Fruit fly (Drosophila melanogaster) whole organism, embryonic: ENCODE data around the gene Rab9D.

Experiments used
- Ada2b ChIP-seq: fragments of 200-800 bp; sonication (Bioruptor generic); IDR thresholded peaks from 2 replicates; pipeline ENCODE4 v1.3.6; 2022; ENCODE audit warnings: missing biosample characterization, missing genetic modification characterization
- Atf-2 ChIP-seq: fragments of 200-800 bp; sonication (Bioruptor generic); optimal IDR thresholded peaks from 2 replicates; lab custom pipeline; 2016; ENCODE audit warnings: missing biosample characterization, missing genetic modification characterization
- CG10267 ChIP-seq: fragments of 200-800 bp; sonication (Bioruptor generic); optimal IDR thresholded peaks from 2 replicates; lab custom pipeline; 2018; ENCODE audit warnings: missing biosample characterization, mild to moderate bottlenecking, missing genetic modification characterization, moderate library complexity
- CG10979 ChIP-seq: fragments of 200-800 bp; sonication (Bioruptor generic); optimal IDR thresholded peaks from 2 replicates; lab custom pipeline; 2018; ENCODE audit warnings: missing biosample characterization, mild to moderate bottlenecking, missing genetic modification characterization, moderate library complexity
- CG11504 ChIP-seq: fragments of 200-800 bp; sonication (Bioruptor generic); optimal IDR thresholded peaks from 3 replicates; lab custom pipeline; 2019; ENCODE audit warnings: missing biosample characterization, mild to moderate bottlenecking, missing genetic modification characterization, moderate library complexity
- CG12299 ChIP-seq: fragments of 200-800 bp; sonication (Bioruptor generic); optimal IDR thresholded peaks from 2 replicates; lab custom pipeline; 2018; ENCODE audit warnings: missing biosample characterization, mild to moderate bottlenecking, missing genetic modification characterization
- CG15479 ChIP-seq: fragments of 200-800 bp; sonication (Bioruptor generic); optimal IDR thresholded peaks from 3 replicates; lab custom pipeline; 2019; ENCODE audit warnings: missing biosample characterization, mild to moderate bottlenecking, missing genetic modification characterization, moderate library complexity
- CG17359 ChIP-seq: fragments of 200-800 bp; sonication (Bioruptor generic); optimal IDR thresholded peaks from 3 replicates; lab custom pipeline; 2018; ENCODE audit warnings: missing biosample characterization, mild to moderate bottlenecking, missing genetic modification characterization, moderate library complexity
- CG17385 ChIP-seq: fragments of 200-800 bp; sonication (Bioruptor generic); optimal IDR thresholded peaks from 3 replicates; lab custom pipeline; 2018; ENCODE audit warnings: missing biosample characterization, mild to moderate bottlenecking, missing genetic modification characterization
- CG18619 ChIP-seq: fragments of 200-800 bp; sonication (Bioruptor generic); optimal IDR thresholded peaks from 3 replicates; lab custom pipeline; 2017; ENCODE audit warnings: missing biosample characterization, mild to moderate bottlenecking, missing genetic modification characterization
- CG2712 ChIP-seq: fragments of 200-800 bp; optimal IDR thresholded peaks from 3 replicates; lab custom pipeline; 2019; ENCODE audit warnings: missing biosample characterization, mild to moderate bottlenecking, missing genetic modification characterization, moderate library complexity
- CG31441 ChIP-seq: fragments of 200-800 bp; sonication (Bioruptor generic); IDR thresholded peaks from 2 replicates; pipeline ENCODE4 v1.3.6; 2022; ENCODE audit warnings: missing biosample characterization, missing genetic modification characterization
- CG34376 ChIP-seq: fragments of 200-800 bp; sonication (Bioruptor generic); optimal IDR thresholded peaks from 2 replicates; lab custom pipeline; 2018; ENCODE audit warnings: missing biosample characterization, mild to moderate bottlenecking, missing genetic modification characterization
- CG3838 ChIP-seq: fragments of 200-800 bp; sonication (Bioruptor generic); optimal IDR thresholded peaks from 3 replicates; lab custom pipeline; 2016; ENCODE audit warnings: missing biosample characterization, missing genetic modification characterization
- CG3847 ChIP-seq: fragments of 200-800 bp; sonication (Bioruptor generic); IDR thresholded peaks from 2 replicates; pipeline ENCODE4 v1.3.6; 2022; ENCODE audit warnings: missing biosample characterization, missing genetic modification characterization
- CG4282 ChIP-seq: fragments of 200-800 bp; sonication (Bioruptor generic); optimal IDR thresholded peaks from 2 replicates; lab custom pipeline; 2016; ENCODE audit warnings: missing biosample characterization, missing genetic modification characterization
- CG4854 ChIP-seq: fragments of 200-800 bp; sonication (Bioruptor generic); optimal IDR thresholded peaks from 2 replicates; lab custom pipeline; 2016; ENCODE audit warnings: missing biosample characterization, missing genetic modification characterization, inconsistent platforms
- CG6689 ChIP-seq: fragments of 200-800 bp; sonication (Bioruptor generic); IDR thresholded peaks from 2 replicates; pipeline ENCODE4 v1.3.6; 2022; ENCODE audit warnings: missing biosample characterization, missing genetic modification characterization
- CG9609 ChIP-seq: fragments of 200-800 bp; sonication (Bioruptor generic); optimal IDR thresholded peaks from 3 replicates; lab custom pipeline; 2016; ENCODE audit warnings: missing biosample characterization, missing genetic modification characterization
- Drgx ChIP-seq: fragments of 200-800 bp; sonication (Bioruptor generic); IDR thresholded peaks from 2 replicates; pipeline ENCODE4 v1.3.6; 2022; ENCODE audit warnings: missing biosample characterization, missing genetic modification characterization
- E2f2 ChIP-seq: fragments of 200-800 bp; sonication (Bioruptor generic); IDR thresholded peaks from 2 replicates; pipeline ENCODE4 v1.3.6; 2022; ENCODE audit warnings: missing biosample characterization, missing genetic modification characterization
- GATAe ChIP-seq: fragments of 200-800 bp; sonication (Bioruptor generic); conservative IDR thresholded peaks from 2 replicates; pipeline ENCODE4 v1.3.6; 2022; ENCODE audit warnings: missing biosample characterization, missing genetic modification characterization
- Med ChIP-seq: fragments of 200-800 bp; sonication (Bioruptor generic); peaks from one replicate; lab custom pipeline; 2016; ENCODE audit warnings: missing biosample characterization, missing genetic modification characterization, mild to moderate bottlenecking, inconsistent platforms, moderate library complexity
- NC2α ChIP-seq: fragments of 200-800 bp; sonication (Bioruptor generic); optimal IDR thresholded peaks from 2 replicates; lab custom pipeline; 2016; ENCODE audit warnings: missing biosample characterization, missing genetic modification characterization
- Ptx1 ChIP-seq: fragments of 200-800 bp; sonication (Bioruptor generic); IDR thresholded peaks from 2 replicates; pipeline ENCODE4 v1.3.6; 2022; ENCODE audit warnings: missing biosample characterization, missing genetic modification characterization
- Six4 ChIP-seq: fragments of 200-800 bp; sonication (Bioruptor generic); optimal IDR thresholded peaks from 2 replicates; lab custom pipeline; 2016; ENCODE audit warnings: missing biosample characterization, missing genetic modification characterization
- Sox102F ChIP-seq: fragments of 200-800 bp; sonication (Bioruptor generic); optimal IDR thresholded peaks from 2 replicates; lab custom pipeline; 2018; ENCODE audit warnings: missing biosample characterization, mild to moderate bottlenecking, missing genetic modification characterization, moderate library complexity
- Trl ChIP-seq, 3 experiments: fragments of >200 bp in 2 of 3; fragments of 200-800 bp in 1 of 3; sonication (Bioruptor generic) in 1 of 3; optimal IDR thresholded peaks; 2 replicates in 1 of 3; 3 replicates in 2 of 3; lab custom pipeline; 2016 to 2017; ENCODE audit warnings: missing biosample characterization in 1 of 3, missing genetic modification characterization in 1 of 3
- bcd ChIP-seq: fragments of 200-800 bp; sonication (Bioruptor generic); optimal IDR thresholded peaks from 2 replicates; lab custom pipeline; 2017; ENCODE audit warnings: missing biosample characterization, mild to moderate bottlenecking, missing genetic modification characterization
- btn ChIP-seq: fragments of 200-800 bp; sonication (Bioruptor generic); optimal IDR thresholded peaks from 2 replicates; lab custom pipeline; 2016; ENCODE audit warnings: missing biosample characterization, missing genetic modification characterization
- cg ChIP-seq: fragments of 200-800 bp; sonication (Bioruptor generic); optimal IDR thresholded peaks from 3 replicates; lab custom pipeline; 2019; ENCODE audit warnings: missing biosample characterization, mild to moderate bottlenecking, missing genetic modification characterization, moderate library complexity
- chif ChIP-seq, 2 experiments: fragments of 200-800 bp; sonication (Bioruptor generic); optimal IDR thresholded peaks; 3 replicates each; lab custom pipeline; 2016; ENCODE audit warnings: missing biosample characterization in 2 of 2, missing genetic modification characterization in 2 of 2
- ci ChIP-seq: fragments of 200-800 bp; sonication (Bioruptor generic); IDR thresholded peaks from 3 replicates; pipeline ENCODE4 v1.3.6; 2022; ENCODE audit warnings: missing biosample characterization, missing genetic modification characterization
- corto ChIP-seq: fragments of 200-800 bp; sonication (Bioruptor generic); optimal IDR thresholded peaks from 2 replicates; lab custom pipeline; 2016; ENCODE audit warnings: missing biosample characterization, mild to moderate bottlenecking, missing genetic modification characterization, moderate library complexity
- croc ChIP-seq: fragments of 200-800 bp; sonication (Bioruptor generic); conservative IDR thresholded peaks from 3 replicates; pipeline ENCODE4 v1.3.6; 2022; ENCODE audit warnings: missing biosample characterization, missing genetic modification characterization
- danr ChIP-seq: fragments of 200-800 bp; sonication (Bioruptor generic); IDR thresholded peaks from 2 replicates; pipeline ENCODE4 v1.3.6; 2022; ENCODE audit warnings: missing biosample characterization, missing genetic modification characterization
- dmrt11E ChIP-seq: fragments of 200-800 bp; sonication (Bioruptor generic); optimal IDR thresholded peaks from 3 replicates; lab custom pipeline; 2018; ENCODE audit warnings: missing biosample characterization, mild to moderate bottlenecking, missing genetic modification characterization, moderate library complexity
- dmrt99B ChIP-seq: fragments of 200-800 bp; sonication (Bioruptor generic); optimal IDR thresholded peaks from 2 replicates; lab custom pipeline; 2018; ENCODE audit warnings: missing biosample characterization, mild to moderate bottlenecking, missing genetic modification characterization, moderate library complexity
- gcm2 ChIP-seq: fragments of 200-800 bp; sonication (Bioruptor generic); optimal IDR thresholded peaks from 2 replicates; lab custom pipeline; 2016; ENCODE audit warnings: missing biosample characterization, missing genetic modification characterization
- gem ChIP-seq: fragments of 200-800 bp; sonication (Bioruptor generic); optimal IDR thresholded peaks from 2 replicates; lab custom pipeline; 2019; ENCODE audit warnings: missing biosample characterization, mild to moderate bottlenecking, missing genetic modification characterization, moderate library complexity
- grau ChIP-seq: fragments of 200-800 bp; optimal IDR thresholded peaks from 3 replicates; lab custom pipeline; 2019; ENCODE audit warnings: missing biosample characterization, mild to moderate bottlenecking, missing genetic modification characterization, moderate library complexity
- kay ChIP-seq: fragments of 200-800 bp; sonication (Bioruptor generic); optimal IDR thresholded peaks from 2 replicates; lab custom pipeline; 2016; ENCODE audit warnings: missing biosample characterization, missing genetic modification characterization
- nmo ChIP-seq: fragments of 200-800 bp; sonication (Bioruptor generic); optimal IDR thresholded peaks from 2 replicates; lab custom pipeline; 2018; ENCODE audit warnings: missing biosample characterization, mild to moderate bottlenecking, missing genetic modification characterization, moderate library complexity
- phol ChIP-seq: fragments of 200-800 bp; sonication (Bioruptor generic); optimal IDR thresholded peaks from 3 replicates; lab custom pipeline; 2018; ENCODE audit warnings: missing biosample characterization, mild to moderate bottlenecking, missing genetic modification characterization, moderate library complexity
- prd ChIP-seq, 3 experiments: fragments of >200 bp in 2 of 3; fragments of 200-800 bp in 1 of 3; sonication (Bioruptor generic) in 1 of 3; optimal IDR thresholded peaks in 2 of 3; IDR thresholded peaks in 1 of 3; 2 replicates in 2 of 3; 3 replicates in 1 of 3; pipeline versions ENCODE4 v1.3.6 to Lab custom; 2017 to 2022; ENCODE audit warnings: missing biosample characterization in 1 of 3, missing genetic modification characterization in 1 of 3
- sens ChIP-seq: fragments of 200-800 bp; sonication (Bioruptor generic); peaks from one replicate; lab custom pipeline; 2016; ENCODE audit warnings: missing biosample characterization, missing genetic modification characterization
- sisA ChIP-seq: fragments of 200-800 bp; sonication (Bioruptor generic); IDR thresholded peaks from 2 replicates; pipeline ENCODE4 v1.3.6; 2022; ENCODE audit warnings: missing biosample characterization, missing genetic modification characterization
- slou ChIP-seq: fragments of 200-800 bp; sonication (Bioruptor generic); optimal IDR thresholded peaks from 3 replicates; lab custom pipeline; 2016; ENCODE audit warnings: missing biosample characterization, missing genetic modification characterization
- stc ChIP-seq: fragments of 200-800 bp; sonication (Bioruptor generic); IDR thresholded peaks from 2 replicates; pipeline ENCODE4 v1.3.6; 2022; ENCODE audit warnings: missing biosample characterization, missing genetic modification characterization
- zen ChIP-seq: fragments of 200-800 bp; sonication (Bioruptor generic); optimal IDR thresholded peaks from 3 replicates; lab custom pipeline; 2018; ENCODE audit warnings: missing biosample characterization, mild to moderate bottlenecking, missing genetic modification characterization, moderate library complexity

The Rab9D gene

DNA sequence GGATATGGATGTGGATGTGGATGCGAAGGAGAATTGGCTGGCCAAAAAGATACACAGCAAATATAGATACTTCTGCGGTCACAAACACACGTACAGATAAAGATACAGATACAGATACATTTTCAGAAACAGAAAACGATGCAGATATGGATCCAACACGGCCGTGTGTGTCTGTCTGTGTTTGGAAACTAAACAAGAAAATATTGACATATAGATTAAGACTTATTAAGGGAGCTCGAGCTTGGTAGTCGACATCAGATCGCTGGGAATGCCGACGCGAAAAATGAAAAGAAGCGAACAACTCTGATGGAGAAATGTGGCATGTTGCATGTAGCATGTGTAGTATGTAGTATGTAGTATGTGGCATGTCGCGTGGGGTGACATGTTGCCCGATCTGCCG, 6.8 kb upstream of the Rab9D start (continued):
- peak; percentile 5 for TF ChIP-seq NC2α (GFP tag; lab: Kevin White, UChicago)
- peak; percentile 3 for TF ChIP-seq CG17385 (GFP tag; lab: Kevin White, UChicago)
- TF ChIP-seq Trl (optimal IDR thresholded peaks at IDR 0.05; lab: Kevin White, UChicago): no peak
- peak; percentile 60 for TF ChIP-seq Trl (GFP tag; optimal IDR thresholded peaks at IDR 0.05; lab: Kevin White, UChicago)
- no peak for TF ChIP-seq CG34376
- TF ChIP-seq GATAe (GFP tag; lab: Robert Waterston, UW): no peak
- no peak for TF ChIP-seq Atf-2 (GFP tag; lab: Kevin White, UChicago)
- no peak for TF ChIP-seq E2f2 (GFP tag; lab: Robert Waterston, UW)
- TF ChIP-seq CG15479 (GFP tag; lab: Kevin White, UChicago): peak; percentile 12
- TF ChIP-seq gcm2 (GFP tag; lab: Kevin White, UChicago): no peak
- peak in 1 of 2 experiments; percentile 21 for TF ChIP-seq chif (GFP tag; optimal IDR thresholded peaks at IDR 0.05; lab: Kevin White, UChicago)
- no peak for TF ChIP-seq zen (tag; lab: Kevin White, UChicago)
- TF ChIP-seq croc (GFP tag; lab: Robert Waterston, UW): no peak
- peak; percentile 0 for TF ChIP-seq CG12299 (tag; lab: Kevin White, UChicago)
- no peak for TF ChIP-seq CG4854 (GFP tag; lab: Kevin White, UChicago)
- TF ChIP-seq CG31441 (GFP tag; lab: Robert Waterston, UW): peak; percentile 28; the same call in 1 of the 2 replicates
- peak; percentile 24 for TF ChIP-seq bcd (GFP tag; lab: Kevin White, UChicago)
- no peak for TF ChIP-seq Six4 (GFP tag; lab: Kevin White, UChicago)
- no peak for TF ChIP-seq slou
- no peak for TF ChIP-seq CG4282 (GFP tag; lab: Kevin White, UChicago)
- TF ChIP-seq cg: peak; percentile 24
- TF ChIP-seq danr (GFP tag; lab: Robert Waterston, UW): no peak
- peak; percentile 35 for TF ChIP-seq CG2712 (tag; lab: Kevin White, UChicago)
- peak; percentile 40 for TF ChIP-seq CG18619 (GFP tag; lab: Kevin White, UChicago)
- no peak for TF ChIP-seq Ada2b (GFP tag; lab: Robert Waterston, UW)
- 0 out of 3 replicates have a peak, but pooled peaks have one; percentile 37 for TF ChIP-seq ci (GFP tag; lab: Robert Waterston, UW)
- peak; percentile 14 for TF ChIP-seq btn (GFP tag; lab: Kevin White, UChicago)
- no peak for TF ChIP-seq CG3838 (GFP tag; lab: Kevin White, UChicago)
- TF ChIP-seq kay: no peak
- TF ChIP-seq CG3847 (GFP tag; lab: Robert Waterston, UW): no peak
- no peak for TF ChIP-seq stc (GFP tag; lab: Robert Waterston, UW)

DNA sequence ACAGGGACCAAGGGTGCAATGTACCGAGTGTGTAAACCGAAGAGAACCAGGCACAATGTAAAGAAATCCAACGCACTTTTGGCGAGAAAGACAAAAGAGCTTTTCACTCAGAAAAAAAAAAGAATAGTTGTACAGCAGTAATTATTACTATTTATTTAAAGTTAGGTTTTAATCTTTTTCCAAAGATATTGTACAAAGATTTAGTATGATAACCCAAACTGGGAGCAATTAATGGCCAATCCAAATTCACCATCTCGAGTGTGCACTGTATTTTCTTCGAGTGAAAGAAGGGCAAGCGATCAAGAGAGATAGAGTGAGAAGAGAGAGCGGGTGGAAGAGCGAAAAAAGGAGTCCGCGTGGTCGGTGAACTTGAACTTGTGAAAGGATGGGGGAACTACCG, 4.4 kb upstream of the Rab9D start:
- peak; percentile 86 for TF ChIP-seq corto (GFP tag; lab: Kevin White, UChicago)
- peak; percentile 7 for TF ChIP-seq nmo (GFP tag; lab: Kevin White, UChicago)
- TF ChIP-seq dmrt99B (tag; lab: Kevin White, UChicago): peak; percentile 2
- TF ChIP-seq CG17359 (tag; lab: Kevin White, UChicago): no peak
- peak; percentile 2 for TF ChIP-seq dmrt11E (tag; lab: Kevin White, UChicago)
- TF ChIP-seq CG2712 (tag; lab: Kevin White, UChicago): peak; percentile 25
- TF ChIP-seq CG10267 (tag; lab: Kevin White, UChicago): no peak
- 0 out of 2 replicates have a peak, but pooled peaks have one; percentile 6 for TF ChIP-seq sisA
- TF ChIP-seq phol (tag; lab: Kevin White, UChicago): peak; percentile 10
- no peak for TF ChIP-seq prd (optimal IDR thresholded peaks at IDR 0.05; lab: Kevin White, UChicago)
- peak; percentile 50; the same call in 2 of the 3 replicates for TF ChIP-seq prd (GFP tag; IDR thresholded peaks at IDR 0.05; lab: Robert Waterston, UW)
- TF ChIP-seq Sox102F: peak; percentile 25
- peak; percentile 12 for TF ChIP-seq CG11504 (tag; lab: Kevin White, UChicago)
- 0 out of 2 replicates have a peak, but pooled peaks have one; percentile 10 for TF ChIP-seq CG6689 (GFP tag; lab: Robert Waterston, UW)
- peak; percentile 78 for TF ChIP-seq sens (GFP tag; lab: Kevin White, UChicago)
- peak; percentile 34; the same call in 1 of the 2 replicates for TF ChIP-seq Ptx1 (GFP tag; lab: Robert Waterston, UW)
- no peak for TF ChIP-seq CG9609
- TF ChIP-seq gem (tag; lab: Kevin White, UChicago): peak; percentile 44
- peak; percentile 55; the same call in 1 of the 2 replicates for TF ChIP-seq Drgx (GFP tag; lab: Robert Waterston, UW)
- TF ChIP-seq CG10979 (tag; lab: Kevin White, UChicago): peak; percentile 5
- TF ChIP-seq Med: peak; percentile 74
- TF ChIP-seq grau (tag; lab: Kevin White, UChicago): peak; percentile 50
